Worm (Caenorhabditis elegans) whole organism, midembryonic: ENCODE data around the gene myo-6.

Experiments used
- klf-2 ChIP-seq: fragments of 200-800 bp; sonication (Bioruptor generic); conservative IDR thresholded peaks from 2 replicates; pipeline ENCODE4 v1.3.6; 2022; ENCODE audit warnings: missing genetic modification reagents, missing genetic modification characterization, missing compliant biosample characterization
- tab-1 ChIP-seq: fragments of 200-800 bp; sonication (Bioruptor generic); IDR thresholded peaks from 2 replicates; pipeline ENCODE4 v1.3.6; 2022; ENCODE audit warnings: missing genetic modification characterization, missing compliant biosample characterization

- TF ChIP-seq klf-2 (GFP tag; lab: Robert Waterston, UW) (no peak), tab-1 (GFP tag; lab: Robert Waterston, UW) (no peak)
These were observed 27.9 kb upstream of the myo-6 start for ce11 chrIII:13381684-13382083.
